Fruit fly (Drosophila melanogaster) whole organism, embryonic: ENCODE measurements around the gene toy.

ENCODE experiments used
- CG10209 ChIP-seq: fragments of 200-800 bp; sonication (Bioruptor generic); optimal IDR thresholded peaks from 3 replicates; lab custom pipeline; 2017; ENCODE audit warnings: missing biosample characterization, mild to moderate bottlenecking, missing genetic modification characterization, missing genetic modification reagents
- CG11247 ChIP-seq: fragments of 200-800 bp; sonication (Bioruptor generic); IDR thresholded peaks from 2 replicates; pipeline ENCODE4 v1.3.6; 2022; ENCODE audit warnings: missing biosample characterization, missing genetic modification characterization
- CG1529 ChIP-seq: fragments of 200-800 bp; sonication (Bioruptor generic); optimal IDR thresholded peaks from 3 replicates; lab custom pipeline; 2018; ENCODE audit warnings: missing biosample characterization, missing genetic modification characterization
- CG1647 ChIP-seq: fragments of 200-800 bp; sonication (Bioruptor generic); optimal IDR thresholded peaks from 3 replicates; lab custom pipeline; 2016; ENCODE audit warnings: missing biosample characterization, missing genetic modification characterization
- CG34224 ChIP-seq: fragments of 200-800 bp; sonication (Bioruptor generic); IDR thresholded peaks from 3 replicates; pipeline ENCODE4 v1.3.6; 2022; ENCODE audit warnings: missing biosample characterization, missing genetic modification characterization; ENCODE audit not compliant: partially characterized antibody
- Dbx ChIP-seq: fragments of 200-800 bp; sonication (Bioruptor generic); IDR thresholded peaks from 3 replicates; pipeline ENCODE4 v1.3.6; 2022; ENCODE audit warnings: missing biosample characterization, missing genetic modification characterization
- Taf1 ChIP-seq: fragments of 200-800 bp; sonication (Bioruptor generic); IDR thresholded peaks from 2 replicates; pipeline ENCODE4 v1.3.6; 2022; ENCODE audit warnings: missing biosample characterization, missing genetic modification characterization
- cato ChIP-seq: fragments of 200-800 bp; sonication (Bioruptor generic); optimal IDR thresholded peaks from 2 replicates; lab custom pipeline; 2016; ENCODE audit warnings: missing biosample characterization, missing genetic modification characterization, borderline replicate concordance
- fd3F ChIP-seq: fragments of 200-800 bp; sonication (Bioruptor generic); optimal IDR thresholded peaks from 2 replicates; lab custom pipeline; 2018; ENCODE audit warnings: missing biosample characterization, mild to moderate bottlenecking, missing genetic modification characterization, moderate library complexity
- gce ChIP-seq: fragments of 200-800 bp; sonication (Bioruptor generic); IDR thresholded peaks from 3 replicates; pipeline ENCODE4 v1.3.6; 2022; ENCODE audit warnings: missing biosample characterization, missing genetic modification characterization
- grn ChIP-seq: fragments of 200-800 bp; sonication (Bioruptor generic); optimal IDR thresholded peaks from 3 replicates; lab custom pipeline; 2017; ENCODE audit warnings: missing biosample characterization, missing genetic modification characterization
- p53 ChIP-seq: fragments of 200-800 bp; sonication (Bioruptor generic); optimal IDR thresholded peaks from 2 replicates; lab custom pipeline; 2016; ENCODE audit warnings: missing biosample characterization, missing genetic modification characterization

DNA sequence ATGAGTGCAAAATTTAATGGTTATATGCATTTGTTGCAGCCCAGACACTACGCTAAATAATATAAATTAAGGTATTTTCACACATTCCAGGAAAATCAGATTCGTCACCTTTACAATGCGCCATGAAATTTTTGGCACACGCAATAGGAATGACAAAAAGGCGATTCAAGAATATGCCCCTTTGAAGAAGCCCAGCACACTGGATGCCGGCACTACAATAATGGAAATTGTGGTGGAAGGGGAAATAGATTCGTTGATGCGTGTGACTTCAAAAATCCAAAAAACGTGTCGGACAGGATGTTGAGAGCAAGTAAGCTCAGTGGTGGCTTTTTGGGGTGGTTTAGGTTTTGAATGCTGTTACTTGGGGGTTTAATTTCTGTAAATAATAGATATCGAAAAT is 1.1 kb upstream of the toy start:
- TF ChIP-seq gce (GFP tag; lab: Robert Waterston, UW) (no peak), grn (GFP tag; lab: Kevin White, UChicago) (no peak), cato (no peak), p53 (GFP tag; lab: Kevin White, UChicago) (no peak), CG10209 (GFP tag; lab: Kevin White, UChicago) (no peak), Dbx (no peak), CG1529 (GFP tag; lab: Kevin White, UChicago) (no peak), Taf1 (GFP tag; lab: Robert Waterston, UW) (no peak), CG1647 (no peak), CG34224 (GFP tag; lab: Robert Waterston, UW) (no peak), fd3F (GFP tag; lab: Kevin White, UChicago) (no peak), CG11247 (GFP tag; lab: Robert Waterston, UW) (no peak)
